Fruit fly (Drosophila melanogaster): ENCODE results near the gene crn.
A peak's percentile ranks its signal among the peaks of the same experiment; 100 is the strongest.

crn gene

dm6 chrX:2208641-2209241 is 41.0 kb downstream of the crn start (continued):
- TF ChIP-seq ewg (GFP tag; optimal IDR thresholded peaks at IDR 0.05): no peak
- no peak for TF ChIP-seq MESR4 (GFP tag; optimal IDR thresholded peaks at IDR 0.05)
- no peak for TF ChIP-seq CG13296 (GFP tag; optimal IDR thresholded peaks at IDR 0.05)
- no peak for TF ChIP-seq CG13123 (GFP tag; optimal IDR thresholded peaks at IDR 0.05)
- TF ChIP-seq CG2202 (tag; optimal IDR thresholded peaks at IDR 0.05): no peak
- no peak for TF ChIP-seq NK7.1 (GFP tag; optimal IDR thresholded peaks at IDR 0.05)
- TF ChIP-seq CG2678 (tag; optimal IDR thresholded peaks at IDR 0.05): peak; percentile 48
- TF ChIP-seq row (GFP tag; IDR thresholded peaks at IDR 0.05): peak; percentile 62
- TF ChIP-seq CG16779 (GFP tag; IDR thresholded peaks at IDR 0.05): no peak
- TF ChIP-seq fd3F (GFP tag; optimal IDR thresholded peaks at IDR 0.05): no peak
- TF ChIP-seq Ravus (GFP tag; IDR thresholded peaks at IDR 0.05): no peak
- TF ChIP-seq chinmo (GFP tag; IDR thresholded peaks at IDR 0.05; ENCODE audit: partially characterized antibody): no peak
- TF ChIP-seq Side (GFP tag; optimal IDR thresholded peaks at IDR 0.05): no peak
- no peak for TF ChIP-seq gcm (GFP tag; optimal IDR thresholded peaks at IDR 0.05)
- no peak for TF ChIP-seq CG10565 (GFP tag; optimal IDR thresholded peaks at IDR 0.05)
- no peak for TF ChIP-seq Atf-2 (GFP tag; optimal IDR thresholded peaks at IDR 0.05)
- no peak for TF ChIP-seq wor (GFP tag; IDR thresholded peaks at IDR 0.05)
- no peak for TF ChIP-seq CG4854 (GFP tag; optimal IDR thresholded peaks at IDR 0.05)
- TF ChIP-seq CG7839 (tag; optimal IDR thresholded peaks at IDR 0.05): peak; percentile 49
- TF ChIP-seq phol (tag; optimal IDR thresholded peaks at IDR 0.05): peak; percentile 10
- no peak for TF ChIP-seq cato (GFP tag; optimal IDR thresholded peaks at IDR 0.05; ENCODE audit: borderline replicate concordance)
- TF ChIP-seq jigr1 (GFP tag; IDR thresholded peaks at IDR 0.05): no peak
- TF ChIP-seq CG17612 (GFP tag; IDR thresholded peaks at IDR 0.05): no peak
- TF ChIP-seq CG10321 (GFP tag; IDR thresholded peaks at IDR 0.05): no peak
- no peak for TF ChIP-seq Neu2 (GFP tag; optimal IDR thresholded peaks at IDR 0.05; ENCODE audit: borderline replicate concordance)
- peak; percentile 48 for TF ChIP-seq dmrt99B (tag; optimal IDR thresholded peaks at IDR 0.05)
- TF ChIP-seq CG2199 (GFP tag; IDR thresholded peaks at IDR 0.05): no peak
- no peak for TF ChIP-seq emc (GFP tag; optimal IDR thresholded peaks at IDR 0.05)
- no peak for TF ChIP-seq CG11398 (GFP tag; optimal IDR thresholded peaks at IDR 0.05)
- TF ChIP-seq zfh2 (GFP tag; optimal IDR thresholded peaks at IDR 0.05): peak; percentile 15
- peak; percentile 91 for TF ChIP-seq crol (GFP tag; IDR thresholded peaks at IDR 0.05)
- peak in 1 of 2 experiments; percentile 2 for TF ChIP-seq bsh (GFP tag; optimal IDR thresholded peaks at IDR 0.05)
- TF ChIP-seq Dll (GFP tag; IDR thresholded peaks at IDR 0.05; ENCODE audit: partially characterized antibody): no peak
- no peak; the same call in 1 of the 2 replicates for TF ChIP-seq Adf1 (GFP tag; IDR thresholded peaks at IDR 0.05)
- TF ChIP-seq CG8359 (GFP tag; optimal IDR thresholded peaks at IDR 0.05; ENCODE audit: borderline replicate concordance): no peak
- TF ChIP-seq CG1024 (GFP tag; IDR thresholded peaks at IDR 0.05): no peak
- TF ChIP-seq CG12219 (GFP tag; optimal IDR thresholded peaks at IDR 0.05): no peak
- no peak for TF ChIP-seq CG9876 (GFP tag; optimal IDR thresholded peaks at IDR 0.05)
- no peak for TF ChIP-seq cwo (GFP tag; optimal IDR thresholded peaks at IDR 0.05)
- no peak for TF ChIP-seq peb (GFP tag; IDR thresholded peaks at IDR 0.05)
- TF ChIP-seq ken (GFP tag; IDR thresholded peaks at IDR 0.05): no peak
- TF ChIP-seq tup (GFP tag; optimal IDR thresholded peaks at IDR 0.05): no peak
- no peak for TF ChIP-seq Eip74EF (GFP tag; optimal IDR thresholded peaks at IDR 0.05)
- TF ChIP-seq Hr51 (GFP tag; optimal IDR thresholded peaks at IDR 0.05): peak in 1 of 2 experiments; percentile 11
- no peak for TF ChIP-seq ap (GFP tag; IDR thresholded peaks at IDR 0.05)
- TF ChIP-seq gem (tag; optimal IDR thresholded peaks at IDR 0.05): no peak
- no peak for TF ChIP-seq mirr (GFP tag; optimal IDR thresholded peaks at IDR 0.05)
- no peak for TF ChIP-seq Dfd (GFP tag; optimal IDR thresholded peaks at IDR 0.05)
- TF ChIP-seq CG15601 (tag; optimal IDR thresholded peaks at IDR 0.05): no peak
- no peak for TF ChIP-seq CG3065 (GFP tag; optimal IDR thresholded peaks at IDR 0.05)
